Worm (Caenorhabditis elegans) whole organism, L1 larva: ENCODE data around the gene T04G9.6.

Source experiments
- F16B12.6 ChIP-seq: fragments of 150-350 bp; optimal IDR thresholded peaks from 2 replicates; lab custom pipeline; 2014; ENCODE audit warnings: missing biosample characterization, missing genetic modification characterization
- alr-1 ChIP-seq: fragments of 200-800 bp; sonication (Bioruptor generic); optimal IDR thresholded peaks from 2 replicates; lab custom pipeline; 2018; ENCODE audit warnings: borderline replicate concordance, mild to moderate bottlenecking, missing genetic modification characterization, missing compliant biosample characterization
- ceh-82 ChIP-seq, 3 experiments: fragments of 150-350 bp in 1 of 3; sonication (generic microtip) in 2 of 3; optimal IDR thresholded peaks; 2 replicates each; lab custom pipeline; 2014 to 2017; ENCODE audit warnings: missing biosample characterization in 3 of 3, missing genetic modification characterization in 3 of 3
- ceh-88 ChIP-seq: fragments of 200-800 bp; sonication (Bioruptor generic); IDR thresholded peaks from 2 replicates; pipeline ENCODE4 v1.3.6; 2022; ENCODE audit warnings: missing genetic modification characterization, missing compliant biosample characterization
- ces-1 ChIP-seq: fragments of 150-350 bp; optimal IDR thresholded peaks from 2 replicates; lab custom pipeline; 2014; ENCODE audit warnings: missing biosample characterization, missing genetic modification reagents, missing genetic modification characterization
- dpl-1 ChIP-seq, 3 experiments: fragments of 150-350 bp in 2 of 3; sonication (generic microtip) in 1 of 3; optimal IDR thresholded peaks; 2 replicates each; lab custom pipeline; 2014 to 2017; ENCODE audit warnings: missing biosample characterization in 3 of 3, missing genetic modification characterization in 3 of 3, missing genetic modification reagents in 3 of 3
- dsc-1 ChIP-seq: sonication (generic microtip); optimal IDR thresholded peaks from 2 replicates; lab custom pipeline; 2016; ENCODE audit warnings: mild to moderate bottlenecking, missing genetic modification characterization, missing compliant biosample characterization
- efl-1 ChIP-seq, 4 experiments: fragments of 150-350 bp; optimal IDR thresholded peaks in 3 of 4; peaks in 1 of 4; 1 replicate in 1 of 4; 2 replicates in 3 of 4; lab custom pipeline; 2014; ENCODE audit warnings: missing biosample characterization in 2 of 4, missing genetic modification characterization in 2 of 4, missing genetic modification reagents in 2 of 4
- efl-3 ChIP-seq: fragments of 200-800 bp; sonication (Bioruptor generic); optimal IDR thresholded peaks from 2 replicates; lab custom pipeline; 2018; ENCODE audit warnings: mild to moderate bottlenecking, missing genetic modification characterization, missing compliant biosample characterization
- egl-27 ChIP-seq, 2 experiments: fragments of 150-350 bp in 1 of 2; sonication (generic microtip); optimal IDR thresholded peaks; 3 replicates each; lab custom pipeline; 2017 to 2018; ENCODE audit warnings: missing biosample characterization in 2 of 2, missing genetic modification characterization in 2 of 2, missing genetic modification reagents in 2 of 2
- elt-2 ChIP-seq: sonication (generic microtip); optimal IDR thresholded peaks from 2 replicates; lab custom pipeline; 2016; ENCODE audit warnings: missing genetic modification characterization, mild to moderate bottlenecking, inconsistent platforms, missing compliant biosample characterization, missing genetic modification reagents
- elt-3 ChIP-seq, 6 experiments: fragments of 150-350 bp in 1 of 6; sonication (generic microtip); optimal IDR thresholded peaks; 2 replicates each; lab custom pipeline; 2017 to 2018; ENCODE audit warnings: missing biosample characterization in 6 of 6, missing genetic modification characterization in 6 of 6, inconsistent platforms in 1 of 6
- fkh-10 ChIP-seq: sonication (generic microtip); optimal IDR thresholded peaks from 2 replicates; lab custom pipeline; 2017; ENCODE audit warnings: missing biosample characterization, missing genetic modification reagents, missing genetic modification characterization
- fkh-4 ChIP-seq: sonication (generic microtip); optimal IDR thresholded peaks from 2 replicates; lab custom pipeline; 2016; ENCODE audit warnings: missing compliant biosample characterization, missing genetic modification characterization, borderline replicate concordance
- fkh-8 ChIP-seq: sonication (generic microtip); optimal IDR thresholded peaks from 2 replicates; lab custom pipeline; 2016; ENCODE audit warnings: mild to moderate bottlenecking, missing genetic modification characterization, missing compliant biosample characterization
- hlh-4 ChIP-seq: sonication (generic microtip); optimal IDR thresholded peaks from 2 replicates; lab custom pipeline; 2016; ENCODE audit warnings: mild to moderate bottlenecking, missing genetic modification characterization, missing compliant biosample characterization
- hpl-2 ChIP-seq: fragments of 150-350 bp; optimal IDR thresholded peaks from 2 replicates; lab custom pipeline; 2014; ENCODE audit warnings: missing biosample characterization, missing genetic modification reagents, missing genetic modification characterization
- isw-1 ChIP-seq: fragments of 200-800 bp; sonication (Bioruptor generic); IDR thresholded peaks from 2 replicates; pipeline ENCODE4 v1.3.6; 2022; ENCODE audit warnings: missing genetic modification characterization, missing compliant biosample characterization
- lsy-2 ChIP-seq, 2 experiments: fragments of 150-350 bp; optimal IDR thresholded peaks; 2 replicates each; lab custom pipeline; 2014; ENCODE audit warnings: missing biosample characterization in 2 of 2, missing genetic modification characterization in 2 of 2
- mab-9 ChIP-seq: fragments of 200-800 bp; sonication (Bioruptor generic); IDR thresholded peaks from 2 replicates; pipeline ENCODE4 v1.3.6; 2022; ENCODE audit warnings: missing genetic modification reagents, missing genetic modification characterization, missing compliant biosample characterization
- mdl-1 ChIP-seq, 2 experiments: fragments of 150-350 bp; optimal IDR thresholded peaks; 2 replicates each; lab custom pipeline; 2014 to 2017; ENCODE audit warnings: missing biosample characterization in 2 of 2, missing genetic modification characterization in 2 of 2, inconsistent platforms in 1 of 2
- mef-2 ChIP-seq: fragments of 150-350 bp; optimal IDR thresholded peaks from 2 replicates; lab custom pipeline; 2014; ENCODE audit warnings: missing biosample characterization, missing genetic modification characterization
- nhr-12 ChIP-seq: sonication (generic microtip); optimal IDR thresholded peaks from 2 replicates; lab custom pipeline; 2017; ENCODE audit warnings: missing biosample characterization, missing genetic modification characterization
- nhr-20 ChIP-seq: sonication (generic microtip); optimal IDR thresholded peaks from 2 replicates; lab custom pipeline; 2016; ENCODE audit warnings: mild to moderate bottlenecking, missing genetic modification characterization, missing compliant biosample characterization
- nhr-28 ChIP-seq: fragments of 150-350 bp; optimal IDR thresholded peaks from 2 replicates; lab custom pipeline; 2014; ENCODE audit warnings: missing biosample characterization, missing genetic modification characterization
- nhr-47 ChIP-seq: sonication (generic microtip); optimal IDR thresholded peaks from 2 replicates; lab custom pipeline; 2016; ENCODE audit warnings: mild to moderate bottlenecking, missing genetic modification characterization, moderate library complexity, missing compliant biosample characterization
- nhr-71 ChIP-seq: sonication (generic microtip); optimal IDR thresholded peaks from 2 replicates; lab custom pipeline; 2016; ENCODE audit warnings: mild to moderate bottlenecking, missing genetic modification characterization, moderate library complexity, missing compliant biosample characterization
- nhr-84 ChIP-seq: sonication (generic microtip); optimal IDR thresholded peaks from 2 replicates; lab custom pipeline; 2017; ENCODE audit warnings: missing biosample characterization, missing genetic modification characterization
- nhr-85 ChIP-seq: sonication (generic microtip); peaks from one replicate; lab custom pipeline; 2016; ENCODE audit warnings: missing genetic modification characterization, inconsistent platforms, missing compliant biosample characterization
- pqm-1 ChIP-seq: sonication (generic microtip); optimal IDR thresholded peaks from 3 replicates; lab custom pipeline; 2017; ENCODE audit warnings: missing biosample characterization, missing genetic modification characterization
- rnt-1 ChIP-seq: sonication (generic microtip); optimal IDR thresholded peaks from 2 replicates; lab custom pipeline; 2016; ENCODE audit warnings: mild to moderate bottlenecking, missing genetic modification characterization, moderate library complexity, missing compliant biosample characterization
- skn-1 ChIP-seq: fragments of 150-350 bp; optimal IDR thresholded peaks from 2 replicates; lab custom pipeline; 2014; ENCODE audit warnings: missing biosample characterization, missing genetic modification characterization
- snpc-4 ChIP-seq: fragments of 150-350 bp; optimal IDR thresholded peaks from 2 replicates; lab custom pipeline; 2014; ENCODE audit warnings: missing biosample characterization, missing genetic modification characterization
- snu-23 ChIP-seq: sonication (generic microtip); optimal IDR thresholded peaks from 2 replicates; lab custom pipeline; 2016; ENCODE audit warnings: missing genetic modification characterization, missing compliant biosample characterization
- tbx-2 ChIP-seq: sonication (generic microtip); optimal IDR thresholded peaks from 2 replicates; lab custom pipeline; 2016; ENCODE audit warnings: missing genetic modification characterization, missing compliant biosample characterization
- unc-130 ChIP-seq: fragments of 150-350 bp; optimal IDR thresholded peaks from 2 replicates; lab custom pipeline; 2017; ENCODE audit warnings: missing biosample characterization, missing genetic modification characterization, inconsistent platforms
- unc-62 ChIP-seq: fragments of 150-350 bp; optimal IDR thresholded peaks from 2 replicates; lab custom pipeline; 2014; ENCODE audit warnings: missing biosample characterization, missing genetic modification reagents, missing genetic modification characterization
- unc-86 ChIP-seq: sonication (generic microtip); optimal IDR thresholded peaks from 2 replicates; lab custom pipeline; 2016; ENCODE audit warnings: missing genetic modification characterization, missing compliant biosample characterization
- unc-98 ChIP-seq: fragments of 200-800 bp; sonication (Bioruptor generic); IDR thresholded peaks from 2 replicates; pipeline ENCODE4 v1.3.6; 2022; ENCODE audit warnings: missing genetic modification characterization, missing compliant biosample characterization
- vab-15 ChIP-seq: sonication (generic microtip); optimal IDR thresholded peaks from 2 replicates; lab custom pipeline; 2017; ENCODE audit warnings: missing genotype, mild to moderate bottlenecking, missing genetic modification characterization, missing compliant biosample characterization
- ztf-11 ChIP-seq, 2 experiments: sonication (generic microtip); optimal IDR thresholded peaks; 2 replicates each; lab custom pipeline; 2016 to 2017; ENCODE audit warnings: missing genetic modification characterization in 2 of 2, missing biosample characterization in 1 of 2, missing compliant biosample characterization in 1 of 2

T04G9.6 gene

ce11 chrX:785368-785767 is 615 bp upstream of the T04G9.6 start (continued):
- TF ChIP-seq unc-62 (GFP tag; lab: Kevin White, UChicago), result no peak
- peak; percentile 66 for TF ChIP-seq snu-23 (GFP tag; lab: Kevin White, UChicago)
- no peak for TF ChIP-seq nhr-12
- TF ChIP-seq ceh-82 (tag; optimal IDR thresholded peaks at IDR 0.05; lab: Kevin White, UChicago), result peak in 1 of 3 experiments; percentile 34
- no peak for TF ChIP-seq hpl-2 (GFP tag; lab: Kevin White, UChicago)
- no peak for TF ChIP-seq vab-15 (tag; lab: Kevin White, UChicago)
- TF ChIP-seq mdl-1 (tag; optimal IDR thresholded peaks at IDR 0.05; lab: Kevin White, UChicago), result no peak
- no peak for TF ChIP-seq fkh-8
- no peak for TF ChIP-seq unc-130 (tag; lab: Kevin White, UChicago)
- TF ChIP-seq ztf-11 (tag; optimal IDR thresholded peaks at IDR 0.05; lab: Kevin White, UChicago), result no peak
- peak; percentile 75 for TF ChIP-seq dsc-1 (tag; lab: Kevin White, UChicago)
- peak; percentile 26 for TF ChIP-seq nhr-20 (tag; lab: Kevin White, UChicago)
- no peak for TF ChIP-seq nhr-28 (tag; lab: Kevin White, UChicago)
- TF ChIP-seq nhr-71 (tag; lab: Kevin White, UChicago), result no peak
- TF ChIP-seq F16B12.6 (tag; lab: Kevin White, UChicago), result no peak
- TF ChIP-seq snpc-4 (tag; lab: Kevin White, UChicago), result no peak
- no peak for TF ChIP-seq fkh-4
- no peak for TF ChIP-seq lsy-2 (tag; optimal IDR thresholded peaks at IDR 0.05; lab: Kevin White, UChicago)
- TF ChIP-seq nhr-85 (tag; lab: Kevin White, UChicago), result peak; percentile 68
- TF ChIP-seq pqm-1, result no peak
- TF ChIP-seq unc-86 (tag; lab: Kevin White, UChicago), result no peak
- no peak for TF ChIP-seq elt-3 (tag; optimal IDR thresholded peaks at IDR 0.05; lab: Kevin White, UChicago)
- peak; percentile 11 for TF ChIP-seq tbx-2 (tag; lab: Kevin White, UChicago)
- no peak for TF ChIP-seq fkh-10 (GFP tag; lab: Kevin White, UChicago)
- TF ChIP-seq nhr-84 (tag; lab: Kevin White, UChicago), result no peak
- peak; percentile 51 for TF ChIP-seq rnt-1
- no peak for TF ChIP-seq elt-2 (tag; lab: Kevin White, UChicago)
- no peak for TF ChIP-seq mab-9
- no peak for TF ChIP-seq skn-1 (tag; lab: Kevin White, UChicago)
- TF ChIP-seq mef-2 (tag; lab: Kevin White, UChicago), result no peak
- no peak for TF ChIP-seq hlh-4
- TF ChIP-seq, all 84 proteins: peak for 16

- no peak for TF ChIP-seq unc-98
- TF ChIP-seq nhr-47 (tag; lab: Kevin White, UChicago), result no peak
- TF ChIP-seq efl-1 (optimal IDR thresholded peaks at IDR 0.05; lab: Kevin White, UChicago), result no peak
- peak in 1 of 2 experiments; percentile 71 for TF ChIP-seq efl-1 (GFP tag; optimal IDR thresholded peaks at IDR 0.05 in 1 of 2; lab: Kevin White, UChicago)
- TF ChIP-seq unc-130 (tag; lab: Kevin White, UChicago), result no peak
- no peak for TF ChIP-seq lsy-2 (tag; optimal IDR thresholded peaks at IDR 0.05; lab: Kevin White, UChicago)
- TF ChIP-seq egl-27 (tag; optimal IDR thresholded peaks at IDR 0.05; lab: Kevin White, UChicago), result no peak
- no peak for TF ChIP-seq dpl-1 (GFP tag; optimal IDR thresholded peaks at IDR 0.05; lab: Kevin White, UChicago)
- no peak for TF ChIP-seq ces-1 (GFP tag; lab: Kevin White, UChicago)
Measured at ce11 chrX:780027-780426, 4.7 kb downstream of the T04G9.6 start.

ce11 chrX:779259-779658 is 5.5 kb downstream of the T04G9.6 start:
- no peak for TF ChIP-seq isw-1 (GFP tag; lab: Robert Waterston, UW)
- no peak for TF ChIP-seq nhr-84 (tag; lab: Kevin White, UChicago)
- no peak for TF ChIP-seq efl-3 (GFP tag; lab: Kevin White, UChicago)
- TF ChIP-seq ceh-88 (GFP tag; lab: Robert Waterston, UW), result no peak
- TF ChIP-seq alr-1, result no peak
- no peak for TF ChIP-seq nhr-12
